Worm (Caenorhabditis elegans): ENCODE results near the gene nhr-135.

nhr-135 gene

DNA sequence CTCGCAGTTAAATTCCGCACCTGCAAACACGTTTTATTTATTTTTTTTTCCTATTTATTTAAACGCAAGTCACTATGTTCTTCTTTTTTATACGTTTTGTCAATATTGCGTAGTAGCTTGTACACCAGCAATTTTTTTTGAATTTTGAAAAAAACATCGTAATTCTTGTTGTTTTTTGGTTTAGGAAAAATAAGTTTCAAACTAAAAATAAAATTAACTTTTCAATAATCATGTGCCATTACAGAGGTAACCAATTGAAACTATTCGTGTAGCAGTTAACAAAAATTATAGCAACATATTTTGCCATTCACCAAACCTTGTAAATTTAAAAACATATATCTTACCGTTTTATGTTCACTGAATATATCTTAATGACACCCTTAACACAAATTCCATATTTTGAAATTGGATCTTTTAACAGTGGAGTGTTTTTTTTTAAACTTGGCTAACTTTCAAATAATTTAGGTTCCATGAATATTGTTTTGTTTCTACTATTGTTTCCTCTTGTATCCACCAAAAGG lies 29.7 kb upstream of the nhr-135 start, which contains the start of gene lmd-5:
Gene lmd-5 (plus strand): TSS at position 471 of the 521 bp plus-strand sequence.
- no peak for TF ChIP-seq ceh-58 (GFP tag; IDR thresholded peaks at IDR 0.05)
- no peak for TF ChIP-seq F23B12.7 (tag; optimal IDR thresholded peaks at IDR 0.05; ENCODE audit: insufficient read depth)
- no peak for TF ChIP-seq attf-3 (GFP tag; conservative IDR thresholded peaks at IDR 0.05)
- no peak for TF ChIP-seq lin-54 (GFP tag; optimal IDR thresholded peaks at IDR 0.05)

DNA sequence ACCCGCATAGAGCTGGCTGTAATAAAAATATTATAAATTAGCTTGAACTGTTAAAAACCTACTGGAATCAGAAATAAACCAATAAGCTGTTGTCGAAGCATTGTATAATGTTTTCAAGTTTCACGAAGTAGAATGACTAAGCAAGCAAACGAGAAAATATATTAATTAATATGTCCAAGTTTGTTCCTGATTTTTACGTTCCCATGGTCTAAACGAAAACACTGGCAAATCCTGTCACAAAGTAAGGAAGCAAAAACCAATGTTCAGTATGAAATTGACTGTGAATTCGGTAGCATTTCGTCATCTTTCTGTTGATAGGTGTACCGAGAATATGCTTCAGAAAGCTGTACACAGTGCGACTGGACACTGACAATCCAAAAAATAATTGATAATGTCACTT lies 26.6 kb upstream of the nhr-135 start, which contains the start of gene srx-34:
Gene srx-34 (minus strand): TSS at position 101 of the 400 bp plus-strand sequence.
- no peak for TF ChIP-seq F23B12.7 (tag; optimal IDR thresholded peaks at IDR 0.05; ENCODE audit: insufficient read depth)
- TF ChIP-seq unc-62 (GFP tag; optimal IDR thresholded peaks at IDR 0.05), result no peak
- no peak for TF ChIP-seq hlh-26 (GFP tag; conservative IDR thresholded peaks at IDR 0.05)
- TF ChIP-seq mxl-1 (tag; optimal IDR thresholded peaks at IDR 0.05), result no peak
- TF ChIP-seq die-1 (tag; optimal IDR thresholded peaks at IDR 0.05), result no peak
- no peak for TF ChIP-seq F37B4.10 (GFP tag; IDR thresholded peaks at IDR 0.05)
- TF ChIP-seq tbp1 (GFP tag; optimal IDR thresholded peaks at IDR 0.05), result no peak
- no peak for TF ChIP-seq egl-18 (GFP tag; IDR thresholded peaks at IDR 0.05)
- TF ChIP-seq nhr-120 (GFP tag; IDR thresholded peaks at IDR 0.05), result no peak
- TF ChIP-seq attf-3 (GFP tag; conservative IDR thresholded peaks at IDR 0.05), result no peak
- TF ChIP-seq C06A6.2 (GFP tag; conservative IDR thresholded peaks at IDR 0.05), result no peak
- TF ChIP-seq let-526 (GFP tag; IDR thresholded peaks at IDR 0.05), result no peak
- no peak for TF ChIP-seq Y95B8A.8 (GFP tag; IDR thresholded peaks at IDR 0.05)
- TF ChIP-seq somi-1 (GFP tag; optimal IDR thresholded peaks at IDR 0.05), result no peak
- TF ChIP-seq ceh-79 (tag; optimal IDR thresholded peaks at IDR 0.05), result no peak
- no peak for TF ChIP-seq bed-2 (GFP tag; IDR thresholded peaks at IDR 0.05)
- no peak for TF ChIP-seq egl-44 (GFP tag; IDR thresholded peaks at IDR 0.05)
- no peak for TF ChIP-seq ztf-26 (tag; optimal IDR thresholded peaks at IDR 0.05)

ce11 chrV:7118796-7119195 lies 25.2 kb upstream of the nhr-135 start, which contains the start of gene srx-33:
Gene srx-33, minus strand, starts transcription at chrV:7118896.
- TF ChIP-seq lir-1 (GFP tag; conservative IDR thresholded peaks at IDR 0.05), result no peak

DNA sequence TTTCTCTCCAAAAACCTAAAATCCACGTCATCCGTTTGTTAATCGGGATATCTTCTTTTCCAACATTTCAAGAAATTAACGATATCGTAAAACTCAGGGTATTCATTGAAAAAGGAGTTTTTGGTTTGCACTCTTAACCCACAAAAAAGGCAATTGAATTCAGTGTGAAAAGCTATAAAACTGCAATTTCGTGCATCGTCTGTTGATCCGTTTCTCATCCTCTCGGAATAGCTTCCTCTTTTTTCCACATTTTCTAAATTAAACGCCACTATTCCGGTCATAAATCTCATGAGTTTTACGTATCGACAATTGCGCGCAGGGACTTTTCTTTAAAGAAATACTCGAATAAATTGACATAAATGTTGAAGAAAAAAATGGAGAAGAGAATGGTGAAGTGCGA lies 18.7 kb upstream of the nhr-135 start:
- TF ChIP-seq ceh-27 (GFP tag; optimal IDR thresholded peaks at IDR 0.05) (peak; percentile 45), bed-1 (GFP tag; IDR thresholded peaks at IDR 0.05) (no peak)

- TF ChIP-seq hmg-20 (GFP tag; IDR thresholded peaks at IDR 0.05) (no peak), hrde-1 (tag; optimal IDR thresholded peaks at IDR 0.05; ENCODE audit: borderline replicate concordance) (no peak), C17E4.6 (GFP tag; IDR thresholded peaks at IDR 0.05) (no peak), efl-1 (GFP tag; optimal IDR thresholded peaks at IDR 0.05) (no peak), mcd-1 (GFP tag; IDR thresholded peaks at IDR 0.05) (no peak), F37B4.10 (GFP tag; IDR thresholded peaks at IDR 0.05) (no peak), lsy-27 (tag; optimal IDR thresholded peaks at IDR 0.05; ENCODE audit: borderline replicate concordance, insufficient read depth) (no peak), ceh-27 (GFP tag; optimal IDR thresholded peaks at IDR 0.05) (no peak)
These were observed 17.7 kb upstream of the nhr-135 start for ce11 chrV:7111276-7111675.

DNA sequence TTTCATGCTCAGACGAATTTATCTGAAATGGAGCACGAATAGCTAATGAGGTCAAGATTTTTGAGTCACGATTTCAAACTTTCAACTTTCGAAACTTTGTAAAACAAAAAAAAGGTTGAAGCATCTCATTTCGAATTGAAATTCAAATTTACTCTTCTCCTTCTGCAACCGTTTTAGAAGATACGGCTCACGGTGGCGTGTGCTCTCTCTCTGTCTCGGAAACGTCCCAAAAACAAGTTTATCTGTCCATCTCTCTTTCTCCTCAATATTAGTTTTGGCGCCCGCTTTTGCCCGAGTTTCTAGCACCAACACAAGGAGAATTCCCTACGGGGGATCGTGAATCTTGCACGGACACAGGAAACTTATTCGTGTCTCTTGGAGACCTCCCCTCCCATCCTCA lies 16.8 kb upstream of the nhr-135 start:
- no peak for TF ChIP-seq D2030.7 (GFP tag; IDR thresholded peaks at IDR 0.05)
- TF ChIP-seq sptf-2 (GFP tag; optimal IDR thresholded peaks at IDR 0.05), result no peak
- TF ChIP-seq mel-28 (tag; optimal IDR thresholded peaks at IDR 0.05; ENCODE audit: borderline replicate concordance), result no peak
- TF ChIP-seq nhr-80 (tag; optimal IDR thresholded peaks at IDR 0.05), result no peak
- no peak for TF ChIP-seq bed-1 (GFP tag; IDR thresholded peaks at IDR 0.05)
- no peak for TF ChIP-seq snpc-1.3 (tag; optimal IDR thresholded peaks at IDR 0.05; ENCODE audit: insufficient read depth)
- TF ChIP-seq lsl-1 (GFP tag; optimal IDR thresholded peaks at IDR 0.05), result no peak
- TF ChIP-seq hlh-26 (GFP tag; conservative IDR thresholded peaks at IDR 0.05), result no peak
- no peak for TF ChIP-seq ztf-28 (GFP tag; IDR thresholded peaks at IDR 0.05)
- no peak for TF ChIP-seq nfya-1 (tag; optimal IDR thresholded peaks at IDR 0.05; ENCODE audit: borderline replicate concordance, insufficient read depth)
- no peak for TF ChIP-seq mxl-1 (tag; optimal IDR thresholded peaks at IDR 0.05)
- no peak for TF ChIP-seq B0261.1 (tag; optimal IDR thresholded peaks at IDR 0.05)
- TF ChIP-seq ztf-6 (GFP tag; IDR thresholded peaks at IDR 0.05), result no peak
- TF ChIP-seq snpc-1.1 (tag; optimal IDR thresholded peaks at IDR 0.05; ENCODE audit: insufficient read depth), result no peak
- TF ChIP-seq mcd-1 (GFP tag; IDR thresholded peaks at IDR 0.05), result no peak

Measured in whole organism, young adult.